Fruit fly (Drosophila melanogaster) Kc167 (cell line): ENCODE data around the gene S6k.

Experiments
- Myc ChIP-seq: fragments of >200 bp; optimal IDR thresholded peaks from 2 replicates; lab custom pipeline; 2017; ENCODE audit warnings: missing external identifiers
- Sin3A ChIP-seq: fragments of >200 bp; optimal IDR thresholded peaks from 2 replicates; lab custom pipeline; 2018; ENCODE audit warnings: missing external identifiers
- ttk ChIP-seq: sonication (Bioruptor generic); optimal IDR thresholded peaks from 2 replicates; lab custom pipeline; 2017; ENCODE audit warnings: missing external identifiers

- TF ChIP-seq Myc (lab: Kevin White, UChicago) (no peak), ttk (lab: Kevin White, UChicago) (no peak), Sin3A (lab: Kevin White, UChicago) (no peak)
Measured at dm6 chr3L:5840847-5841246, 30.1 kb upstream of the S6k start.
